Fruit fly (Drosophila melanogaster): ENCODE data around the gene CG7910.

CG7910 gene

DNA sequence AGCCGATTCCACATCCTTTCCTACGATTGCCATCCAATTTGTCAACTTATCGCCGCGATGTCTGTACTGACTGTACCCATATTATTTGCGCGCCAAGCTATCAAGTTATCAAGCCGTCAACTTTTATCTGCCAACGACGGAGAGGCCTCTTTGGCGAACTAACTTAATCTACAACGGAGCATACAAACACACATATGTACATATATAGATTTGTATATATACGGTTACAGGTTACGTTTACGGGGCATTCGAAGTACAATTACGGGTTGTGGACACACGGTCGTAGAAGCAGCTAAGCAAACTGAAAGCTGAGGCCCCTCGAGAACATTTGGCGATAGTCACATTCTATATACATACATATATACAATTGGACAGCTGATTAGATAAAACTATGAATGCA, 28.2 kb downstream of the CG7910 start (continued):
- no peak for TF ChIP-seq CG17361 (GFP tag; IDR thresholded peaks at IDR 0.05)
- TF ChIP-seq lmd (GFP tag; IDR thresholded peaks at IDR 0.05), result no peak
- TF ChIP-seq ase (GFP tag; IDR thresholded peaks at IDR 0.05), result no peak
- TF ChIP-seq Atf3 (GFP tag; optimal IDR thresholded peaks at IDR 0.05), result no peak
- no peak for TF ChIP-seq amos (GFP tag; IDR thresholded peaks at IDR 0.05; ENCODE audit: partially characterized antibody)
- TF ChIP-seq CG4360 (GFP tag; IDR thresholded peaks at IDR 0.05), result no peak
- TF ChIP-seq CG13894 (tag; optimal IDR thresholded peaks at IDR 0.05), result peak; percentile 72
- TF ChIP-seq Mrtf (GFP tag; IDR thresholded peaks at IDR 0.05), result no peak
- no peak for TF ChIP-seq row (GFP tag; IDR thresholded peaks at IDR 0.05)
- no peak for TF ChIP-seq gfzf (GFP tag; optimal IDR thresholded peaks at IDR 0.05)
- no peak for TF ChIP-seq CG17802 (tag; optimal IDR thresholded peaks at IDR 0.05)
- no peak for TF ChIP-seq zfh2 (GFP tag; optimal IDR thresholded peaks at IDR 0.05)
- no peak for TF ChIP-seq CG4854 (GFP tag; optimal IDR thresholded peaks at IDR 0.05)
- peak; percentile 87 for TF ChIP-seq CG10543 (GFP tag; optimal IDR thresholded peaks at IDR 0.05)
- TF ChIP-seq CG7928 (GFP tag; optimal IDR thresholded peaks at IDR 0.05), result peak; percentile 29
- no peak for TF ChIP-seq Ets65A (GFP tag)
- no peak for TF ChIP-seq CG31388 (GFP tag; optimal IDR thresholded peaks at IDR 0.05)
- no peak for TF ChIP-seq E2f1 (GFP tag; IDR thresholded peaks at IDR 0.05)
- TF ChIP-seq CG1603 (tag; optimal IDR thresholded peaks at IDR 0.05), result peak; percentile 13
- no peak for TF ChIP-seq CG6683 (GFP tag; optimal IDR thresholded peaks at IDR 0.05)
- TF ChIP-seq tin (GFP tag; optimal IDR thresholded peaks at IDR 0.05), result no peak
- no peak for TF ChIP-seq Poxn (GFP tag; IDR thresholded peaks at IDR 0.05)
- TF ChIP-seq unc-4 (GFP tag; IDR thresholded peaks at IDR 0.05; ENCODE audit: partially characterized antibody), result no peak
- no peak for TF ChIP-seq CG2202 (tag; optimal IDR thresholded peaks at IDR 0.05)
- no peak for TF ChIP-seq NC2α (GFP tag; optimal IDR thresholded peaks at IDR 0.05)
- TF ChIP-seq Dll (GFP tag; IDR thresholded peaks at IDR 0.05; ENCODE audit: partially characterized antibody), result no peak
- no peak for TF ChIP-seq CG17568 (GFP tag; optimal IDR thresholded peaks at IDR 0.05)
- TF ChIP-seq CG3847 (GFP tag; IDR thresholded peaks at IDR 0.05), result no peak
- TF ChIP-seq CG15696 (tag; optimal IDR thresholded peaks at IDR 0.05), result peak; percentile 7
- TF ChIP-seq slp2 (GFP tag; optimal IDR thresholded peaks at IDR 0.05), result no peak
- no peak for TF ChIP-seq emc (GFP tag; optimal IDR thresholded peaks at IDR 0.05)
- no peak for TF ChIP-seq Atf-2 (GFP tag; optimal IDR thresholded peaks at IDR 0.05)
- no peak for TF ChIP-seq kah (GFP tag; optimal IDR thresholded peaks at IDR 0.05)
- no peak for TF ChIP-seq esg (GFP tag; conservative IDR thresholded peaks at IDR 0.05)
- TF ChIP-seq insv (GFP tag; optimal IDR thresholded peaks at IDR 0.05), result peak in 1 of 2 experiments; percentile 19
- TF ChIP-seq CG11723 (GFP tag; optimal IDR thresholded peaks at IDR 0.05), result no peak
- TF ChIP-seq scrt (GFP tag; optimal IDR thresholded peaks at IDR 0.05), result peak; percentile 25
- TF ChIP-seq CG12155 (GFP tag; optimal IDR thresholded peaks at IDR 0.05), result no peak
- no peak for TF ChIP-seq nmo (GFP tag; optimal IDR thresholded peaks at IDR 0.05)
- TF ChIP-seq CG9609 (GFP tag; optimal IDR thresholded peaks at IDR 0.05), result no peak
- TF ChIP-seq CG6813 (GFP tag; optimal IDR thresholded peaks at IDR 0.05), result peak; percentile 52
- TF ChIP-seq Dek (tag; optimal IDR thresholded peaks at IDR 0.05), result peak; percentile 18
- TF ChIP-seq CG11247 (GFP tag; IDR thresholded peaks at IDR 0.05), result no peak
- TF ChIP-seq ci (GFP tag; IDR thresholded peaks at IDR 0.05), result 0 out of 3 replicates have a peak, but pooled peaks have one; percentile 8
- TF ChIP-seq wek (GFP tag; optimal IDR thresholded peaks at IDR 0.05), result peak; percentile 64
- TF ChIP-seq CG6854 (GFP tag; optimal IDR thresholded peaks at IDR 0.05), result peak; percentile 57
- TF ChIP-seq p53 (GFP tag; optimal IDR thresholded peaks at IDR 0.05), result no peak
- no peak for TF ChIP-seq CG33213 (GFP tag; optimal IDR thresholded peaks at IDR 0.05)
- TF ChIP-seq Hsf (GFP tag; optimal IDR thresholded peaks at IDR 0.05), result no peak
- no peak for TF ChIP-seq tx (GFP tag; optimal IDR thresholded peaks at IDR 0.05)
- no peak; the same call in 1 of the 2 replicates for TF ChIP-seq ranshi (GFP tag; IDR thresholded peaks at IDR 0.05)
- TF ChIP-seq gsb (GFP tag; IDR thresholded peaks at IDR 0.05), result peak; percentile 36; the same call in 1 of the 2 replicates
